Fruit fly (Drosophila melanogaster): ENCODE data around the gene Npc2e.

Npc2e gene

dm6 chr3R:10068780-10069179, 15.6 kb downstream of the Npc2e start (continued):
- TF ChIP-seq MBD-R2 (GFP tag; IDR thresholded peaks at IDR 0.05) (no peak), ash1 (GFP tag; optimal IDR thresholded peaks at IDR 0.05) (no peak), CG4328 (GFP tag; optimal IDR thresholded peaks at IDR 0.05) (no peak), CG34376 (GFP tag; optimal IDR thresholded peaks at IDR 0.05) (no peak), CG1024 (GFP tag; IDR thresholded peaks at IDR 0.05) (no peak), pros (GFP tag; optimal IDR thresholded peaks at IDR 0.05) (peak; percentile 28), CG30403 (GFP tag; optimal IDR thresholded peaks at IDR 0.05) (no peak), BEAF-32 (GFP tag; optimal IDR thresholded peaks at IDR 0.05) (no peak), NK7.1 (GFP tag; optimal IDR thresholded peaks at IDR 0.05) (no peak), CG8924 (tag; optimal IDR thresholded peaks at IDR 0.05) (no peak), CG2889 (GFP tag; IDR thresholded peaks at IDR 0.05) (no peak), CG18619 (GFP tag; optimal IDR thresholded peaks at IDR 0.05) (no peak), tin (GFP tag; optimal IDR thresholded peaks at IDR 0.05) (no peak), CG18476 (GFP tag; optimal IDR thresholded peaks at IDR 0.05) (peak; percentile 90), CG10979 (tag; optimal IDR thresholded peaks at IDR 0.05) (no peak), lbe (GFP tag; optimal IDR thresholded peaks at IDR 0.05) (no peak)

DNA sequence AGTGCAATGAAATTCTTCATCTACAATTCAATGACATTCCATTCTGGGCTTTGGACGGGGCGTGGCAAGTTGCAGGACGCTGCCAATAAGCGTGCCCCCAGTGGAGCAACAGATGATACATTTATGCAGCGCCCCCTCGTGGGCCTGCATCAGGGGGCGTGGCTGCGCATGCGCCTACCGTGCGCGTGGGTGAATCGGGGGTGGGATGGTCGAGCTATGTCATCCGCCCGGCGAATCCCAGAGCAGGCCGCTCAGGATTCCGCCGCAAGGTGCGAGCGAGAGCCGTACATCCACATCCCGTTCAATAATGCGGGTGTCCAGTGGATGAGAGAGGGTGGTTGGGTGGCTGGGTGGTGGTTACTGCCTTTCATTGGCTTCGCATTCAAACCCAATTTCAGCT, 17.1 kb downstream of the Npc2e start:
- no peak for TF ChIP-seq CG33213 (GFP tag; optimal IDR thresholded peaks at IDR 0.05)
- no peak for TF ChIP-seq Stat92E (GFP tag; optimal IDR thresholded peaks at IDR 0.05)
- TF ChIP-seq lilli (GFP tag; optimal IDR thresholded peaks at IDR 0.05): no peak
- no peak for TF ChIP-seq CG3726 (GFP tag; IDR thresholded peaks at IDR 0.05)
- TF ChIP-seq pan (optimal IDR thresholded peaks at IDR 0.05): no peak
- TF ChIP-seq pan (GFP tag; optimal IDR thresholded peaks at IDR 0.05 in 1 of 2, IDR thresholded peaks at IDR 0.05 in 1 of 2): no peak
- peak; percentile 46; the same call in 1 of the 2 replicates for TF ChIP-seq seq (GFP tag; IDR thresholded peaks at IDR 0.05)
- TF ChIP-seq wdn (GFP tag; IDR thresholded peaks at IDR 0.05): no peak
- TF ChIP-seq chm (GFP tag; IDR thresholded peaks at IDR 0.05): no peak
- TF ChIP-seq HLHmδ (GFP tag; optimal IDR thresholded peaks at IDR 0.05): no peak
- TF ChIP-seq gce (GFP tag; IDR thresholded peaks at IDR 0.05): no peak
- TF ChIP-seq trem (tag; optimal IDR thresholded peaks at IDR 0.05): no peak
- 0 out of 2 replicates have a peak, but pooled peaks have one; percentile 25 for TF ChIP-seq CG32532 (GFP tag; IDR thresholded peaks at IDR 0.05)
- TF ChIP-seq ewg (GFP tag; optimal IDR thresholded peaks at IDR 0.05): peak; percentile 95
- TF ChIP-seq Pdp1 (GFP tag; optimal IDR thresholded peaks at IDR 0.05): no peak
- no peak for TF ChIP-seq eyg (GFP tag; optimal IDR thresholded peaks at IDR 0.05)
- no peak for TF ChIP-seq Oaz (GFP tag; IDR thresholded peaks at IDR 0.05)
- TF ChIP-seq CG14050 (GFP tag; IDR thresholded peaks at IDR 0.05): no peak
- TF ChIP-seq maf-S (GFP tag; optimal IDR thresholded peaks at IDR 0.05): no peak
- no peak for TF ChIP-seq CG13624 (GFP tag; optimal IDR thresholded peaks at IDR 0.05)
- TF ChIP-seq ERR (GFP tag; optimal IDR thresholded peaks at IDR 0.05): no peak
- TF ChIP-seq Gug (GFP tag; IDR thresholded peaks at IDR 0.05): no peak
- no peak for TF ChIP-seq gfzf (GFP tag; optimal IDR thresholded peaks at IDR 0.05)
- TF ChIP-seq Nf-YB (GFP tag; optimal IDR thresholded peaks at IDR 0.05): peak; percentile 96
- TF ChIP-seq pho (GFP tag; optimal IDR thresholded peaks at IDR 0.05): no peak
- TF ChIP-seq nerfin-1 (tag; optimal IDR thresholded peaks at IDR 0.05): peak; percentile 79
- no peak for TF ChIP-seq luna (GFP tag; optimal IDR thresholded peaks at IDR 0.05)
- peak; percentile 63; the same call in 1 of the 4 replicates for TF ChIP-seq chinmo (GFP tag; IDR thresholded peaks at IDR 0.05; ENCODE audit: partially characterized antibody)
- no peak for TF ChIP-seq vfl (GFP tag; optimal IDR thresholded peaks at IDR 0.05)
- no peak for TF ChIP-seq Abd-B (GFP tag; optimal IDR thresholded peaks at IDR 0.05)
- TF ChIP-seq CG2120 (GFP tag; optimal IDR thresholded peaks at IDR 0.05): no peak
- no peak for TF ChIP-seq CG4730 (GFP tag; IDR thresholded peaks at IDR 0.05)
- no peak for TF ChIP-seq jigr1 (GFP tag; IDR thresholded peaks at IDR 0.05)
- TF ChIP-seq vvl (GFP tag; IDR thresholded peaks at IDR 0.05): no peak
- no peak for TF ChIP-seq Lpt (GFP tag; optimal IDR thresholded peaks at IDR 0.05)
- TF ChIP-seq YL-1 (GFP tag; optimal IDR thresholded peaks at IDR 0.05): no peak
